Fruit fly (Drosophila melanogaster) whole organism, embryonic: Measurements from ENCODE around the gene Sulf1.

ENCODE experiments used
- Atf3 ChIP-seq: fragments of 200-800 bp; sonication (Bioruptor generic); optimal IDR thresholded peaks from 3 replicates; lab custom pipeline; 2016; ENCODE audit warnings: missing biosample characterization, missing genetic modification characterization
- Bdp1 ChIP-seq: fragments of 200-800 bp; sonication (Bioruptor generic); optimal IDR thresholded peaks from 3 replicates; lab custom pipeline; 2016; ENCODE audit warnings: missing biosample characterization, missing genetic modification characterization
- CG10959 ChIP-seq: fragments of 200-800 bp; sonication (Bioruptor generic); IDR thresholded peaks from 2 replicates; pipeline ENCODE4 v1.3.6; 2022; ENCODE audit warnings: missing biosample characterization, missing genetic modification characterization
- CG12236 ChIP-seq: fragments of 200-800 bp; sonication (Bioruptor generic); optimal IDR thresholded peaks from 2 replicates; lab custom pipeline; 2016; ENCODE audit warnings: missing biosample characterization, missing genetic modification characterization
- CG12769 ChIP-seq: fragments of 200-800 bp; sonication (Bioruptor generic); optimal IDR thresholded peaks from 2 replicates; lab custom pipeline; 2019; ENCODE audit warnings: missing biosample characterization, mild to moderate bottlenecking, missing genetic modification characterization, moderate library complexity
- CG13123 ChIP-seq: fragments of 200-800 bp; sonication (Bioruptor generic); optimal IDR thresholded peaks from 2 replicates; lab custom pipeline; 2016; ENCODE audit warnings: missing biosample characterization, missing genetic modification characterization
- CG13424 ChIP-seq: fragments of 200-800 bp; sonication (Bioruptor generic); optimal IDR thresholded peaks from 2 replicates; lab custom pipeline; 2019; ENCODE audit warnings: missing biosample characterization, mild to moderate bottlenecking, missing genetic modification characterization, moderate library complexity
- CG1603 ChIP-seq: fragments of 200-800 bp; sonication (Bioruptor generic); optimal IDR thresholded peaks from 2 replicates; lab custom pipeline; 2019; ENCODE audit warnings: missing biosample characterization, mild to moderate bottlenecking, missing genetic modification characterization, moderate library complexity
- CG1647 ChIP-seq: fragments of 200-800 bp; sonication (Bioruptor generic); optimal IDR thresholded peaks from 3 replicates; lab custom pipeline; 2016; ENCODE audit warnings: missing biosample characterization, missing genetic modification characterization
- CG17385 ChIP-seq: fragments of 200-800 bp; sonication (Bioruptor generic); optimal IDR thresholded peaks from 3 replicates; lab custom pipeline; 2018; ENCODE audit warnings: missing biosample characterization, mild to moderate bottlenecking, missing genetic modification characterization
- CG18011 ChIP-seq: fragments of 200-800 bp; sonication (Bioruptor generic); optimal IDR thresholded peaks from 2 replicates; lab custom pipeline; 2017; ENCODE audit warnings: missing biosample characterization, missing genetic modification characterization, mild to moderate bottlenecking, moderate library complexity, missing genotype
- CG3163 ChIP-seq: fragments of 200-800 bp; sonication (Bioruptor generic); optimal IDR thresholded peaks from 3 replicates; lab custom pipeline; 2016; ENCODE audit warnings: missing biosample characterization, missing genetic modification characterization
- CG4282 ChIP-seq: fragments of 200-800 bp; sonication (Bioruptor generic); optimal IDR thresholded peaks from 2 replicates; lab custom pipeline; 2016; ENCODE audit warnings: missing biosample characterization, missing genetic modification characterization
- CG5953 ChIP-seq: fragments of 200-800 bp; sonication (Bioruptor generic); IDR thresholded peaks from 2 replicates; pipeline ENCODE4 v1.3.6; 2022; ENCODE audit warnings: missing biosample characterization, missing genetic modification characterization
- CG8281 ChIP-seq: fragments of 200-800 bp; sonication (Bioruptor generic); optimal IDR thresholded peaks from 2 replicates; lab custom pipeline; 2018; ENCODE audit warnings: missing biosample characterization, mild to moderate bottlenecking, missing genetic modification characterization, moderate library complexity
- CG8924 ChIP-seq: fragments of 200-800 bp; optimal IDR thresholded peaks from 3 replicates; lab custom pipeline; 2019; ENCODE audit warnings: missing biosample characterization, mild to moderate bottlenecking, missing genetic modification characterization, moderate library complexity
- CG8944 ChIP-seq: fragments of 200-800 bp; sonication (Bioruptor generic); optimal IDR thresholded peaks from 3 replicates; lab custom pipeline; 2016; ENCODE audit warnings: missing biosample characterization, missing genetic modification characterization
- CG9437 ChIP-seq: fragments of 200-800 bp; sonication (Bioruptor generic); optimal IDR thresholded peaks from 2 replicates; lab custom pipeline; 2018; ENCODE audit warnings: missing biosample characterization, mild to moderate bottlenecking, missing genetic modification characterization
- Dip3 ChIP-seq: fragments of 200-800 bp; sonication (Bioruptor generic); optimal IDR thresholded peaks from 3 replicates; lab custom pipeline; 2016; ENCODE audit warnings: missing biosample characterization, missing genetic modification characterization
- Doc3 ChIP-seq: fragments of 200-800 bp; sonication (Bioruptor generic); IDR thresholded peaks from 3 replicates; pipeline ENCODE4 v1.3.6; 2022; ENCODE audit warnings: missing biosample characterization, missing genetic modification characterization; ENCODE audit not compliant: partially characterized antibody
- Dp ChIP-seq: fragments of 200-800 bp; sonication (Bioruptor generic); optimal IDR thresholded peaks from 2 replicates; lab custom pipeline; 2018; ENCODE audit warnings: missing biosample characterization, mild to moderate bottlenecking, missing genetic modification characterization, moderate library complexity
- Ets65A ChIP-seq: fragments of 200-800 bp; sonication (Bioruptor generic); peaks from one replicate; lab custom pipeline; 2016; ENCODE audit warnings: missing biosample characterization, missing genetic modification characterization
- HLH3B ChIP-seq: fragments of 200-800 bp; sonication (Bioruptor generic); IDR thresholded peaks from 2 replicates; pipeline ENCODE4 v1.3.6; 2022; ENCODE audit warnings: missing biosample characterization, missing genetic modification characterization
- Hr51 ChIP-seq, 2 experiments: fragments of 200-800 bp; sonication (Bioruptor generic); optimal IDR thresholded peaks; 2 replicates in 1 of 2; 3 replicates in 1 of 2; lab custom pipeline; 2016 to 2018; ENCODE audit warnings: missing biosample characterization in 2 of 2, missing genetic modification characterization in 2 of 2, mild to moderate bottlenecking in 1 of 2, moderate library complexity in 1 of 2
- MBD-R2 ChIP-seq: fragments of 200-800 bp; sonication (Bioruptor generic); IDR thresholded peaks from 2 replicates; pipeline ENCODE4 v1.3.6; 2022; ENCODE audit warnings: missing biosample characterization, missing genetic modification characterization
- ab ChIP-seq: fragments of 200-800 bp; sonication (Bioruptor generic); optimal IDR thresholded peaks from 2 replicates; lab custom pipeline; 2016; ENCODE audit warnings: missing biosample characterization, missing genetic modification characterization
- ara ChIP-seq: fragments of 200-800 bp; sonication (Bioruptor generic); IDR thresholded peaks from 2 replicates; pipeline ENCODE4 v1.3.6; 2022; ENCODE audit warnings: missing biosample characterization, missing genetic modification characterization
- ash1 ChIP-seq: fragments of 200-800 bp; sonication (Bioruptor generic); optimal IDR thresholded peaks from 2 replicates; lab custom pipeline; 2018; ENCODE audit warnings: missing biosample characterization, mild to moderate bottlenecking, missing genetic modification characterization
- bbx ChIP-seq: fragments of 200-800 bp; sonication (Bioruptor generic); IDR thresholded peaks from 2 replicates; pipeline ENCODE4 v1.3.6; 2022; ENCODE audit warnings: missing biosample characterization, missing genetic modification characterization; ENCODE audit not compliant: partially characterized antibody
- br ChIP-seq: fragments of >200 bp; optimal IDR thresholded peaks from 2 replicates; lab custom pipeline; 2017
- ci ChIP-seq: fragments of 200-800 bp; sonication (Bioruptor generic); IDR thresholded peaks from 3 replicates; pipeline ENCODE4 v1.3.6; 2022; ENCODE audit warnings: missing biosample characterization, missing genetic modification characterization
- croc ChIP-seq: fragments of 200-800 bp; sonication (Bioruptor generic); conservative IDR thresholded peaks from 3 replicates; pipeline ENCODE4 v1.3.6; 2022; ENCODE audit warnings: missing biosample characterization, missing genetic modification characterization
- dmrt11E ChIP-seq: fragments of 200-800 bp; sonication (Bioruptor generic); optimal IDR thresholded peaks from 3 replicates; lab custom pipeline; 2018; ENCODE audit warnings: missing biosample characterization, mild to moderate bottlenecking, missing genetic modification characterization, moderate library complexity
- eve ChIP-seq, 2 experiments: fragments of >200 bp; optimal IDR thresholded peaks; 2 replicates each; lab custom pipeline; 2017; ENCODE audit warnings: missing biosample characterization in 2 of 2, missing genetic modification characterization in 2 of 2
- ewg ChIP-seq: fragments of 200-800 bp; sonication (Bioruptor generic); optimal IDR thresholded peaks from 3 replicates; lab custom pipeline; 2017; ENCODE audit warnings: mild to moderate bottlenecking, missing biosample characterization, missing genetic modification reagents, missing genetic modification characterization
- fu2 ChIP-seq: fragments of 200-800 bp; sonication (Bioruptor generic); optimal IDR thresholded peaks from 2 replicates; lab custom pipeline; 2016; ENCODE audit warnings: missing biosample characterization, missing genetic modification characterization
- h ChIP-seq: fragments of >200 bp; optimal IDR thresholded peaks from 2 replicates; lab custom pipeline; 2017
- inv ChIP-seq: fragments of 200-800 bp; sonication (Bioruptor generic); IDR thresholded peaks from 2 replicates; pipeline ENCODE4 v1.3.6; 2022; ENCODE audit warnings: missing biosample characterization, missing genetic modification characterization; ENCODE audit not compliant: partially characterized antibody
- knrl ChIP-seq: fragments of 200-800 bp; sonication (Bioruptor generic); IDR thresholded peaks from 3 replicates; pipeline ENCODE4 v1.3.6; 2022; ENCODE audit warnings: missing biosample characterization, missing genetic modification characterization; ENCODE audit not compliant: partially characterized antibody
- mam ChIP-seq: fragments of 200-800 bp; sonication (Bioruptor generic); optimal IDR thresholded peaks from 3 replicates; lab custom pipeline; 2016; ENCODE audit warnings: missing biosample characterization, missing genetic modification characterization
- oc ChIP-seq: fragments of 200-800 bp; sonication (Bioruptor generic); optimal IDR thresholded peaks from 2 replicates; lab custom pipeline; 2018; ENCODE audit warnings: missing biosample characterization, mild to moderate bottlenecking, missing genetic modification characterization, moderate library complexity
- pho ChIP-seq: fragments of 200-800 bp; sonication (Bioruptor generic); optimal IDR thresholded peaks from 2 replicates; lab custom pipeline; 2016; ENCODE audit warnings: missing biosample characterization, missing genetic modification characterization
- pnt ChIP-seq: fragments of 200-800 bp; sonication (Bioruptor generic); optimal IDR thresholded peaks from 3 replicates; lab custom pipeline; 2016; ENCODE audit warnings: missing biosample characterization, missing genetic modification characterization
- psq ChIP-seq: fragments of 200-800 bp; sonication (Bioruptor generic); optimal IDR thresholded peaks from 2 replicates; lab custom pipeline; 2017; ENCODE audit warnings: missing biosample characterization, missing genetic modification characterization
- schlank ChIP-seq: fragments of 200-800 bp; sonication (Bioruptor generic); optimal IDR thresholded peaks from 2 replicates; lab custom pipeline; 2018; ENCODE audit warnings: missing biosample characterization, mild to moderate bottlenecking, missing genetic modification characterization
- shn ChIP-seq: fragments of 200-800 bp; sonication (Bioruptor generic); optimal IDR thresholded peaks from 3 replicates; lab custom pipeline; 2016; ENCODE audit warnings: missing biosample characterization, missing genetic modification characterization
- sim ChIP-seq: fragments of 200-800 bp; sonication (Bioruptor generic); IDR thresholded peaks from 2 replicates; pipeline ENCODE4 v1.3.6; 2022; ENCODE audit warnings: missing biosample characterization, missing genetic modification characterization
- stwl ChIP-seq: fragments of 200-800 bp; sonication (Bioruptor generic); optimal IDR thresholded peaks from 3 replicates; lab custom pipeline; 2018; ENCODE audit warnings: missing biosample characterization, mild to moderate bottlenecking, missing genetic modification characterization, moderate library complexity
- tin ChIP-seq: fragments of 200-800 bp; sonication (Bioruptor generic); optimal IDR thresholded peaks from 3 replicates; lab custom pipeline; 2016; ENCODE audit warnings: missing biosample characterization, missing genetic modification characterization
- trh ChIP-seq: fragments of 200-800 bp; sonication (Bioruptor generic); optimal IDR thresholded peaks from 2 replicates; lab custom pipeline; 2016; ENCODE audit warnings: missing biosample characterization, missing genetic modification characterization
- wor ChIP-seq: fragments of 200-800 bp; sonication (Bioruptor generic); IDR thresholded peaks from 2 replicates; pipeline ENCODE4 v1.3.6; 2022; ENCODE audit warnings: missing biosample characterization, missing genetic modification characterization
- zen2 ChIP-seq: fragments of 200-800 bp; sonication (Bioruptor generic); IDR thresholded peaks from 3 replicates; pipeline ENCODE4 v1.3.6; 2022; ENCODE audit warnings: missing biosample characterization, missing genetic modification characterization; ENCODE audit not compliant: partially characterized antibody

Gene Sulf1

DNA sequence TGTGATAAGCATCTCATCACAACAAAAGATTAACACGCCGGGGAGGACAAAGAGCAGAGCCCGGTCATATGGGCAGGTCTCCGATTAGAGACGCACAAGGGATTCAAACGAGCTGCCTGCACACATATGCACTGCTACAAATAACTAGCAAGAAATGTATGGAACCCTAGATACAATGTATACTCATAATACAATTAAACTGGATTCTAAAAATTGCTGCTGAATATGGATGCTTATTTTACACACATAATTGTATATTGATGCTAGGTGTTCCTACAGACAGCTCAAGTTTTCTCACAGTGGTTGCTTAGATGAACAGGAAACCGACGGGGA lies 2.4 kb downstream of the Sulf1 start (continued):
- TF ChIP-seq CG12769 (tag; lab: Kevin White, UChicago) (peak; percentile 13), pho (GFP tag; lab: Kevin White, UChicago) (no peak), HLH3B (GFP tag; lab: Robert Waterston, UW) (peak; percentile 36; the same call in 1 of the 2 replicates), ci (GFP tag; lab: Robert Waterston, UW) (peak; percentile 74; the same call in 2 of the 3 replicates), CG13123 (GFP tag; lab: Kevin White, UChicago) (no peak), MBD-R2 (GFP tag; lab: Robert Waterston, UW) (no peak), CG18011 (GFP tag; lab: Kevin White, UChicago) (no peak), CG1603 (peak; percentile 86), tin (GFP tag; lab: Kevin White, UChicago) (peak; percentile 69), CG10959 (GFP tag; lab: Robert Waterston, UW) (peak; percentile 77), ara (GFP tag; lab: Robert Waterston, UW) (peak; percentile 83), ab (GFP tag; lab: Kevin White, UChicago) (no peak), oc (tag; lab: Kevin White, UChicago) (peak; percentile 36), CG8281 (tag; lab: Kevin White, UChicago) (no peak), sim (GFP tag; lab: Robert Waterston, UW) (peak; percentile 52; the same call in 1 of the 2 replicates), CG3163 (GFP tag; lab: Kevin White, UChicago) (no peak), CG4282 (no peak), stwl (tag; lab: Kevin White, UChicago) (peak; percentile 45), psq (GFP tag; lab: Kevin White, UChicago) (peak; percentile 5), fu2 (GFP tag; lab: Kevin White, UChicago) (no peak), br (no peak), CG1647 (GFP tag; lab: Kevin White, UChicago) (peak; percentile 17), CG9437 (no peak), pnt (peak; percentile 63), schlank (tag; lab: Kevin White, UChicago) (no peak), Dp (GFP tag; lab: Kevin White, UChicago) (no peak), wor (GFP tag; lab: Robert Waterston, UW) (0 out of 2 replicates have a peak, but pooled peaks have one; percentile 20), CG8924 (tag; lab: Kevin White, UChicago) (peak; percentile 76), zen2 (GFP tag; lab: Robert Waterston, UW) (no peak), dmrt11E (tag; lab: Kevin White, UChicago) (peak; percentile 93), CG13424 (peak; percentile 9), knrl (no peak), Atf3 (GFP tag; lab: Kevin White, UChicago) (peak; percentile 35), Hr51 (GFP tag; optimal IDR thresholded peaks at IDR 0.05; lab: Kevin White, UChicago) (peak; percentile 14 to 54), CG12236 (GFP tag; lab: Kevin White, UChicago) (peak; percentile 50), eve (GFP tag; optimal IDR thresholded peaks at IDR 0.05; lab: Kevin White, UChicago) (peak in 1 of 2 experiments; percentile 66), trh (no peak), Doc3 (no peak), CG17385 (peak; percentile 13), croc (peak; percentile 50), bbx (GFP tag; lab: Robert Waterston, UW) (no peak), shn (GFP tag; lab: Kevin White, UChicago) (no peak), CG8944 (GFP tag; lab: Kevin White, UChicago) (peak; percentile 59), ash1 (GFP tag; lab: Kevin White, UChicago) (no peak), inv (no peak), CG5953 (GFP tag; lab: Robert Waterston, UW) (no peak), Ets65A (GFP tag; lab: Kevin White, UChicago) (peak; percentile 3), mam (GFP tag; lab: Kevin White, UChicago) (peak; percentile 15), Bdp1 (GFP tag; lab: Kevin White, UChicago) (peak; percentile 42), ewg (no peak), h (lab: Kevin White, UChicago) (no peak), Dip3 (GFP tag; lab: Kevin White, UChicago) (no peak)
